Worm (Caenorhabditis elegans) whole organism, early embryonic: ENCODE data around the gene rpy-1.

Source experiments
- aly-1 ChIP-seq: sonication (generic microtip); optimal IDR thresholded peaks from 2 replicates; lab custom pipeline; 2016; ENCODE audit warnings: missing genetic modification characterization, missing compliant biosample characterization
- ama-1 ChIP-seq: fragments of 150-350 bp; optimal IDR thresholded peaks from 2 replicates; lab custom pipeline; 2014
- ceh-36 ChIP-seq: sonication (generic microtip); optimal IDR thresholded peaks from 2 replicates; lab custom pipeline; 2016; ENCODE audit warnings: missing genetic modification characterization, inconsistent platforms, missing compliant biosample characterization
- ets-7 ChIP-seq: sonication (generic microtip); optimal IDR thresholded peaks from 2 replicates; lab custom pipeline; 2016; ENCODE audit warnings: missing genotype, missing genetic modification characterization, missing compliant biosample characterization
- flt-1 ChIP-seq: fragments of 200-800 bp; sonication (Bioruptor generic); IDR thresholded peaks from 2 replicates; pipeline ENCODE4 v1.3.6; 2022; ENCODE audit warnings: missing genetic modification characterization, missing compliant biosample characterization
- hmbx-1 ChIP-seq: sonication (generic microtip); optimal IDR thresholded peaks from 2 replicates; lab custom pipeline; 2016; ENCODE audit warnings: mild to moderate bottlenecking, missing genetic modification characterization, missing compliant biosample characterization
- hmg-4 ChIP-seq: fragments of 200-800 bp; sonication (Bioruptor generic); optimal IDR thresholded peaks from 2 replicates; lab custom pipeline; 2018; ENCODE audit warnings: mild to moderate bottlenecking, missing genetic modification characterization, missing compliant biosample characterization
- tra-4 ChIP-seq: sonication (generic microtip); optimal IDR thresholded peaks from 2 replicates; lab custom pipeline; 2017; ENCODE audit warnings: missing genetic modification characterization, missing compliant biosample characterization

DNA sequence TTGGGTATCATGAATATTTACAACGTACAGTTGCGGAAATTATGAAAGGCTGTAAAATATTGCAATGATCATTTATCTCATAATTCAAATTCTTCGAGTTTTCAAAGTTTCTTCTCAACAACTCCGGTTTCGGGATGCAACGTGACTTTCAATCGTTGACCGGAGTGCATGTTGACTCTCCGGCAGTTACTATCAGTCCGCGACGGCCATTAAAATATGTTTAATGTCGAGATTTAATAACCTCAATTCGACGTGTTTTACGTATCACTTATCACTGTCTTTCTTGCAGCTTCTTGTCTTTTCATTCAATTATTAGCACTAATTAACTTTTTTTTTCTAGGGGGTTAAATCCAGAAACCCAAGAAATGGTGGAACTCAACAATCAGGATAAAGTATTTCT lies 12.8 kb upstream of the rpy-1 start, which contains the start of gene tsp-10:
- TF ChIP-seq tra-4 (tag; lab: Kevin White, UChicago): no peak
- TF ChIP-seq hmg-4: no peak
- no peak for TF ChIP-seq ama-1 (lab: Kevin White, UChicago)
- TF ChIP-seq aly-1: no peak
- no peak for TF ChIP-seq ceh-36 (tag; lab: Kevin White, UChicago)
- TF ChIP-seq hmbx-1 (tag; lab: Kevin White, UChicago): no peak
- no peak for TF ChIP-seq ets-7 (tag; lab: Kevin White, UChicago)
- no peak for TF ChIP-seq flt-1 (GFP tag; lab: Robert Waterston, UW)
